Worm (Caenorhabditis elegans): ENCODE data around the gene R151.2.

The R151.2 gene

ce11 chrIII:7207903-7208497, 1.8 kb upstream of the R151.2 start, which contains the start of gene rpl-6 (continued):
- TF ChIP-seq ama-1 (optimal IDR thresholded peaks at IDR 0.05) (peak; percentile 33), ZK546.5 (tag; optimal IDR thresholded peaks at IDR 0.05) (peak in 1 of 2 experiments; percentile 77), hlh-11 (tag; optimal IDR thresholded peaks at IDR 0.05) (peak; percentile 74), spr-3 (GFP tag; optimal IDR thresholded peaks at IDR 0.05) (no peak), mdl-1 (tag; optimal IDR thresholded peaks at IDR 0.05) (peak in 1 of 2 experiments; percentile 26), F37D6.2 (tag; optimal IDR thresholded peaks at IDR 0.05) (peak; percentile 46), duxl-1 (tag; optimal IDR thresholded peaks at IDR 0.05; ENCODE audit: poor library complexity) (peak; percentile 64), T26A8.4 (GFP tag; IDR thresholded peaks at IDR 0.05) (peak; percentile 76), ctbp-1 (GFP tag; IDR thresholded peaks at IDR 0.05) (peak; percentile 46; the same call in 1 of the 2 replicates), fos-1 (tag; optimal IDR thresholded peaks at IDR 0.05) (no peak), mep-1 (tag; optimal IDR thresholded peaks at IDR 0.05) (peak; percentile 91), lin-13 (GFP tag; optimal IDR thresholded peaks at IDR 0.05) (peak; percentile 77), aha-1 (tag) (peak; percentile 99), ceh-20 (GFP tag; IDR thresholded peaks at IDR 0.05) (peak; percentile 27; the same call in 1 of the 2 replicates), nhr-111 (GFP tag; optimal IDR thresholded peaks at IDR 0.05) (no peak), hif-1 (tag; optimal IDR thresholded peaks at IDR 0.05) (peak in 1 of 2 experiments; percentile 82), nhr-102 (tag; optimal IDR thresholded peaks at IDR 0.05) (peak; percentile 82), spr-1 (tag; optimal IDR thresholded peaks at IDR 0.05) (peak; percentile 56), snpc-1.2 (GFP tag; IDR thresholded peaks at IDR 0.05) (no peak), T20F7.1 (GFP tag; optimal IDR thresholded peaks at IDR 0.05) (peak; percentile 87), unc-130 (GFP tag; optimal IDR thresholded peaks at IDR 0.05) (peak; percentile 41), lin-29 (GFP tag; IDR thresholded peaks at IDR 0.05) (no peak), daf-19 (GFP tag; conservative IDR thresholded peaks at IDR 0.05) (peak; percentile 37; the same call in 1 of the 2 replicates), ztf-11 (tag; optimal IDR thresholded peaks at IDR 0.05) (no peak), unc-62 (GFP tag; optimal IDR thresholded peaks at IDR 0.05 in 1 of 2) (no peak), unc-62 (tag; optimal IDR thresholded peaks at IDR 0.05) (no peak), mxl-3 (GFP tag; optimal IDR thresholded peaks at IDR 0.05) (peak; percentile 31), aly-2 (tag; optimal IDR thresholded peaks at IDR 0.05) (no peak), F44E2.7 (GFP tag; IDR thresholded peaks at IDR 0.05) (no peak), dmd-9 (GFP tag; IDR thresholded peaks at IDR 0.05) (peak; percentile 85), zfp-3 (GFP tag; conservative IDR thresholded peaks at IDR 0.05) (peak; percentile 66; the same call in 1 of the 2 replicates), nhr-48 (tag; optimal IDR thresholded peaks at IDR 0.05) (peak; percentile 24), tra-1 (GFP tag; IDR thresholded peaks at IDR 0.05) (peak; percentile 20; the same call in 1 of the 2 replicates), Y5F2A.4 (GFP tag; optimal IDR thresholded peaks at IDR 0.05) (no peak), nhr-77 (tag; optimal IDR thresholded peaks at IDR 0.05) (peak; percentile 95), F49E8.2 (tag; optimal IDR thresholded peaks at IDR 0.05; ENCODE audit: borderline replicate concordance) (no peak), hlh-30 (tag; optimal IDR thresholded peaks at IDR 0.05; ENCODE audit: insufficient read depth) (peak; percentile 88), lim-7 (GFP tag; IDR thresholded peaks at IDR 0.05) (0 out of 2 replicates have a peak, but pooled peaks have one; percentile 17), nhr-11 (tag; optimal IDR thresholded peaks at IDR 0.05) (peak; percentile 87), nhr-25 (tag; optimal IDR thresholded peaks at IDR 0.05; ENCODE audit: borderline replicate concordance, insufficient read depth) (peak; percentile 62), Y105C5A.15 (GFP tag; IDR thresholded peaks at IDR 0.05) (no peak), D1046.2 (GFP tag; IDR thresholded peaks at IDR 0.05) (peak; percentile 99), zag-1 (tag; optimal IDR thresholded peaks at IDR 0.05) (no peak), fkh-10 (GFP tag; optimal IDR thresholded peaks at IDR 0.05) (peak; percentile 77)
